Worm (Caenorhabditis elegans) whole organism, mixed stage, embryonic: Measurements from ENCODE around the gene C01G6.3.

Experiments
- blmp-1 ChIP-seq: fragments of 150-350 bp; optimal IDR thresholded peaks from 2 replicates; lab custom pipeline; 2014; ENCODE audit warnings: missing biosample characterization, missing genetic modification characterization
- elt-1 ChIP-seq: sonication (generic microtip); optimal IDR thresholded peaks from 2 replicates; lab custom pipeline; 2017; ENCODE audit warnings: missing genetic modification characterization, mild to moderate bottlenecking, missing compliant biosample characterization, antibody characterized with exemption, moderate library complexity, borderline replicate concordance; ENCODE audit not compliant: insufficient read depth
- elt-3 ChIP-seq: fragments of 150-350 bp; optimal IDR thresholded peaks from 2 replicates; lab custom pipeline; 2014; ENCODE audit warnings: missing biosample characterization, missing genetic modification characterization
- flh-1 ChIP-seq: fragments of 200-800 bp; sonication (Bioruptor generic); optimal IDR thresholded peaks from 2 replicates; lab custom pipeline; 2018; ENCODE audit warnings: mild to moderate bottlenecking, missing genetic modification characterization, moderate library complexity, missing compliant biosample characterization
- lsy-2 ChIP-seq: fragments of 150-350 bp; optimal IDR thresholded peaks from 2 replicates; lab custom pipeline; 2014; ENCODE audit warnings: missing biosample characterization, missing genetic modification characterization
- mab-5 ChIP-seq: fragments of 150-350 bp; optimal IDR thresholded peaks from 2 replicates; lab custom pipeline; 2014; ENCODE audit warnings: missing biosample characterization, missing genetic modification characterization
- nhr-12 ChIP-seq: fragments of 150-350 bp; optimal IDR thresholded peaks from 2 replicates; lab custom pipeline; 2014; ENCODE audit warnings: missing biosample characterization, missing genetic modification characterization
- sem-2 ChIP-seq: fragments of 200-800 bp; sonication (Bioruptor generic); optimal IDR thresholded peaks from 2 replicates; lab custom pipeline; 2018; ENCODE audit warnings: mild to moderate bottlenecking, missing genetic modification characterization, missing compliant biosample characterization
- unc-120 ChIP-seq: sonication (generic microtip); optimal IDR thresholded peaks from 2 replicates; lab custom pipeline; 2017; ENCODE audit warnings: missing genetic modification characterization, missing compliant biosample characterization; ENCODE audit not compliant: poor library complexity, severe bottlenecking
- unc-39 ChIP-seq: fragments of 150-350 bp; optimal IDR thresholded peaks from 2 replicates; lab custom pipeline; 2014; ENCODE audit warnings: missing biosample characterization, missing genetic modification characterization
- unc-62 ChIP-seq: fragments of 150-350 bp; optimal IDR thresholded peaks from 2 replicates; lab custom pipeline; 2014; ENCODE audit warnings: missing biosample characterization, missing genetic modification reagents, missing genetic modification characterization
- ztf-11 ChIP-seq: fragments of 150-350 bp; optimal IDR thresholded peaks from 2 replicates; lab custom pipeline; 2014; ENCODE audit warnings: missing biosample characterization, missing genetic modification characterization

DNA sequence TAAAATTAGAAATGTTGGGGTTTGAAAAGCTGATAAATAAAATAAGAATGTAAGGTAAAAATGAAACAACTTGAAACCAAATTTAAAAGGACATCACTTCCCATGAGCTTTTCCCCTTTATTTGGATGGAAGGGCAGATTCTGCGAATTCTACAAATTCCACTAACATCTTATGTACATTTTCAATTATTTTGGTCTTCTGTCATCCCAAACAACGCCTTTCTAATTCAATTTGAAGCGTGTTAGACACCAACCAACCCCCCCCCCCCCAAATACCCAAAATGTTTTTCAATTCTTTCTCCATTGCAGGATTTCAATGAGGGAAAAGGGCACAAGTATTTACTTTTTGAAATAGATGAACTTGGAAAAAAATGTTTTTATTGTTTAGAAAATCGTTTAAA, 4.0 kb upstream of the C01G6.3 start:
- no peak for TF ChIP-seq ztf-11 (tag; lab: Kevin White, UChicago)
- TF ChIP-seq unc-39: no peak
- TF ChIP-seq elt-3 (tag; lab: Kevin White, UChicago): no peak
- TF ChIP-seq nhr-12 (tag; lab: Kevin White, UChicago): no peak
- TF ChIP-seq sem-2 (GFP tag; lab: Kevin White, UChicago): no peak
- TF ChIP-seq blmp-1 (tag; lab: Kevin White, UChicago): no peak
- TF ChIP-seq elt-1 (tag; lab: Kevin White, UChicago): no peak
- no peak for TF ChIP-seq unc-120 (tag; lab: Kevin White, UChicago)
- TF ChIP-seq lsy-2 (tag; lab: Kevin White, UChicago): no peak
- TF ChIP-seq mab-5 (tag; lab: Kevin White, UChicago): no peak
- no peak for TF ChIP-seq unc-62
- TF ChIP-seq flh-1: no peak
